Fruit fly (Drosophila melanogaster) Kc167 (cell line): ENCODE measurements around the gene CG6163.

Experiments
- Myc ChIP-seq: fragments of >200 bp; optimal IDR thresholded peaks from 2 replicates; lab custom pipeline; 2017; ENCODE audit warnings: missing external identifiers
- Sin3A ChIP-seq: fragments of >200 bp; optimal IDR thresholded peaks from 2 replicates; lab custom pipeline; 2018; ENCODE audit warnings: missing external identifiers
- h ChIP-seq: fragments of >200 bp; optimal IDR thresholded peaks from 3 replicates; lab custom pipeline; 2018; ENCODE audit warnings: missing external identifiers
- insv ChIP-seq: fragments of >200 bp; optimal IDR thresholded peaks from 3 replicates; lab custom pipeline; 2018; ENCODE audit warnings: missing external identifiers
- psq ChIP-seq: fragments of >200 bp; optimal IDR thresholded peaks from 2 replicates; lab custom pipeline; 2017; ENCODE audit warnings: missing external identifiers
- ttk ChIP-seq: sonication (Bioruptor generic); optimal IDR thresholded peaks from 2 replicates; lab custom pipeline; 2017; ENCODE audit warnings: missing external identifiers

dm6 chr3L:11397093-11397592, 32.5 kb upstream of the CG6163 start, which contains the start of gene CG44362:
- TF ChIP-seq h (lab: Kevin White, UChicago) (no peak), psq (lab: Kevin White, UChicago) (no peak), Myc (lab: Kevin White, UChicago) (no peak), insv (lab: Kevin White, UChicago) (no peak), Sin3A (no peak), ttk (no peak)
